Worm (Caenorhabditis elegans): ENCODE measurements around the gene hira-1.

hira-1 gene

ce11 chrIII:5228839-5229238 is 37.9 kb downstream of the hira-1 start:
- no peak for TF ChIP-seq unc-62 (GFP tag; optimal IDR thresholded peaks at IDR 0.05)

ce11 chrIII:5229511-5230250 is 38.8 kb downstream of the hira-1 start:
- TF ChIP-seq unc-62 (GFP tag; optimal IDR thresholded peaks at IDR 0.05), result no peak

ce11 chrIII:5230415-5230814 is 39.5 kb downstream of the hira-1 start, which contains the start of gene prmt-5:
prmt-5 (plus strand) TSS chrIII:5230555.
- TF ChIP-seq unc-62 (GFP tag; optimal IDR thresholded peaks at IDR 0.05), result no peak

DNA sequence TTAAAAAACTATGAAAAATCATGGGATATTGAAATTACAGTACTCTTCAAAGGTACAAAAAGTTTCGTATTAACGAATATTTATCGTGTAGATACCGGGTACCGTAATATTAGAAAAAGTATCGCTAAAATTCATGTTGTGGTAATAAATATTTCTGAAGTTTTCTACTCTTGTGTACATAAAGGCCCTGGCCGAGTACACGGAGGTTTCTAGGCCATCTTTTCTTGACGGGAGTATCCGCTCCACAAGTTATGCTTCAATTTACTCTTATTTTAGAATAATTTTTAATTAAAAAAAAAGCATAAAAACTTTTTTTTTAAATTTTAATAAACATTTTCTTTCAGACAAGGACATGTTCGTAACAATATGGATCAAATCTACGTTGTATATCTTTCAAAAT is 42.2 kb downstream of the hira-1 start:
- no peak for TF ChIP-seq unc-62 (GFP tag; optimal IDR thresholded peaks at IDR 0.05)

- TF ChIP-seq unc-62 (GFP tag; optimal IDR thresholded peaks at IDR 0.05), result no peak
Observed at ce11 chrIII:5234312-5234711, 43.4 kb downstream of the hira-1 start, which contains the start of gene mrps-26. mrps-26 (plus strand) TSS chrIII:5234612.

DNA sequence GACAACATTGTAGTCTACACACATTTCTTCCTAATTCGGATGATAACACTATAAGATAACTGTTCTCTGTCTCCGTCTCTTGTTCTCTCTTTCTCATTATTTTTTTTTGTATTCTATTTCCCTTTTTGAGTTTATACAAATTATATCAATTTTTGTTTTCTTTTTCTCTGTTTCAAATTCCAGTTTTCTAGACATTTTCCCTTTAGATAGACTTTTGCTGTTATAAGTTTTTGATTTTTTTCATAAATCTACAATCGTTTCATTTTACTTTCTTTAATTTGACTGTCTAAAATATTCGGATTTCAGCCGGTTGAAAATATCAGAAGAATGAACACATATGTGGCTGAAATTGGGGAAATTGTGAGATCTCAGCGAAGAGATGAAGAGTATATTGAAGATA is 45.2 kb downstream of the hira-1 start, which contains the start of gene prx-10:
Gene prx-10 (plus strand): TSS at position 301 of the 400 bp plus-strand sequence.
- TF ChIP-seq unc-62 (GFP tag; optimal IDR thresholded peaks at IDR 0.05), result no peak

ce11 chrIII:5241854-5242253 is 50.9 kb downstream of the hira-1 start:
- TF ChIP-seq unc-62 (GFP tag; optimal IDR thresholded peaks at IDR 0.05), result no peak

DNA sequence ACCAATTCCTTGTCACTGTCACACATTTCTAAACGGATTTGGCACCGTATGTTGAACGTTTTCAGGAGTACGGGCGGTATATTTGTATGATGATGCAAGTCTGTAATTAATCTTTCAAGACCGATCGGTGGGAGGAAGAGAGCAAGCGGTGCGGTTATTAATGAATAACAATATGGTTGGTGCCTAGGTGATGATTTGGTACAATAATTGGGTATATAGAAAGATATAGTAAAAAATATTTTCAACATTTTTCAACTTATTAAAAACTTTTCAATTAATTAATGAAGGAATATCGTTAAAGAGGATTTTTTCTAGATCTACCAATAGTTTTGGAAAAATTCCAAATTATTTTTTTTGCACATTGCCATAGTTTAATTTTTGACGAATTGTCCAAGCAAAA is 53.6 kb downstream of the hira-1 start, which contains the start of gene cnd-1:
Gene cnd-1 (minus strand): TSS at position 101 of the 400 bp plus-strand sequence.
- no peak for TF ChIP-seq unc-62 (GFP tag; optimal IDR thresholded peaks at IDR 0.05)

DNA sequence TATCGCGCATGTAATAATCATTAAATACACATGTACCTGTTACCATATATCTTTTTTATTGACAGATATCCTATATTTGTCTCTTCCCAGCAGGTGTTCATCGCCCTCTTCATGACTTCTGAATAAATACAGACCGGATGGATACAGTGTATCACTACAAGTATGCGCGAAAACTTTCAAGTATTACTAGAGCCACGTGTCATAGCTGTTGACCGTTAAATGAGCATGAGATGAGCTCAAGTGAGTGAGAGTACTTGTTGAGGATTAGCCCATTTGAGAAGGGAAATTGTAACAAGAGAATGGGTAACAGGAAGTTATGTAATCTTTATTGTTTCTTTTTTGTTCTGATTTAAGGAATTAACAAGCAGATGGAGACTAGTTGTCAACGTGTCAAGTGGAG is 54.1 kb downstream of the hira-1 start:
- no peak for TF ChIP-seq unc-62 (GFP tag; optimal IDR thresholded peaks at IDR 0.05)

Measured in whole organism, dauer.